Worm (Caenorhabditis elegans) whole organism, mixed stage, embryonic: Measurements from ENCODE around the gene F53F4.2.

Experiments used
- blmp-1 ChIP-seq: fragments of 150-350 bp; optimal IDR thresholded peaks from 2 replicates; lab custom pipeline; 2014; ENCODE audit warnings: missing biosample characterization, missing genetic modification characterization
- elt-3 ChIP-seq: fragments of 150-350 bp; optimal IDR thresholded peaks from 2 replicates; lab custom pipeline; 2014; ENCODE audit warnings: missing biosample characterization, missing genetic modification characterization
- nhr-76 ChIP-seq: sonication (generic microtip); optimal IDR thresholded peaks from 2 replicates; lab custom pipeline; 2017; ENCODE audit warnings: missing biosample characterization, missing genetic modification characterization
- unc-39 ChIP-seq: fragments of 150-350 bp; optimal IDR thresholded peaks from 2 replicates; lab custom pipeline; 2014; ENCODE audit warnings: missing biosample characterization, missing genetic modification characterization

DNA sequence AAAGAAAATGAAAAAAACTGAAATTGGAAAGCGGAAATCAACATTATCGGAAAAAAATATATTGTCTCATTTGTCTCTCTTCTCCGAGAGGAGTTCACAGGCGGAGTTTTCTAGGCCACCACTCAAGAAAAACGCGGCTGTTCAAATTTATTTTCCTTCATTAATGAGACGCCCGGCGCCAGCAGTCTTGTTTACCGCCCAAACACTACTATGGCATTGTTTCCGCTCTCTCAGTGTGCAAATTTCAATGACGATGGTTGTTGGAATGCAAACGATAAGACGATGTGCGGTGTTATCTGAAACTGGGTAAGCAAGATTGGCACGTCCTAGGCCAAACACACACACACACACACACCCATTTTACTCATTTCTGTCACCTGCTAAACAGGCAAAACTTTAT, 32.6 kb downstream of the F53F4.2 start, which contains the start of gene cav-2:
- TF ChIP-seq nhr-76 (tag; lab: Kevin White, UChicago) (no peak), unc-39 (no peak), blmp-1 (no peak), elt-3 (tag; lab: Kevin White, UChicago) (no peak)
